Worm (Caenorhabditis elegans): ENCODE results near the gene C39B10.5.
A peak's percentile ranks its signal among the peaks of the same experiment; 100 is the strongest.

C39B10.5 gene

ce11 chrX:10433863-10434262 is 13.3 kb upstream of the C39B10.5 start:
- TF ChIP-seq Y56A3A.18 (GFP tag; IDR thresholded peaks at IDR 0.05) = no peak
- no peak for TF ChIP-seq ekl-4 (GFP tag; IDR thresholded peaks at IDR 0.05)
- peak; percentile 30 for TF ChIP-seq ceh-27 (GFP tag; optimal IDR thresholded peaks at IDR 0.05)

ce11 chrX:10435492-10435939 is 11.6 kb upstream of the C39B10.5 start:
- TF ChIP-seq attf-5 (GFP tag; optimal IDR thresholded peaks at IDR 0.05) = peak; percentile 33
- no peak for TF ChIP-seq hlh-26 (GFP tag; conservative IDR thresholded peaks at IDR 0.05)
- peak; percentile 66; the same call in 1 of the 2 replicates for TF ChIP-seq egrh-3 (GFP tag; IDR thresholded peaks at IDR 0.05)
- peak; percentile 55 for TF ChIP-seq hmg-1.2 (GFP tag; IDR thresholded peaks at IDR 0.05)
- TF ChIP-seq pbrm-1 (GFP tag; IDR thresholded peaks at IDR 0.05) = 0 out of 2 replicates have a peak, but pooled peaks have one; percentile 48
- TF ChIP-seq egl-18 (GFP tag; IDR thresholded peaks at IDR 0.05) = 0 out of 2 replicates have a peak, but pooled peaks have one; percentile 62
- TF ChIP-seq zfh-2 (GFP tag; conservative IDR thresholded peaks at IDR 0.05) = peak; percentile 98
- peak; percentile 67 for TF ChIP-seq ceh-27 (GFP tag; optimal IDR thresholded peaks at IDR 0.05)
- TF ChIP-seq D2030.7 (GFP tag; IDR thresholded peaks at IDR 0.05) = no peak
- TF ChIP-seq bed-2 (GFP tag; IDR thresholded peaks at IDR 0.05) = peak; percentile 50; the same call in 1 of the 2 replicates
- TF ChIP-seq ets-4 (GFP tag; optimal IDR thresholded peaks at IDR 0.05) = no peak
- peak; percentile 89 for TF ChIP-seq K12H6.12 (tag; optimal IDR thresholded peaks at IDR 0.05)
- no peak for TF ChIP-seq lin-54 (GFP tag; optimal IDR thresholded peaks at IDR 0.05)
- TF ChIP-seq ztf-6 (GFP tag; IDR thresholded peaks at IDR 0.05) = peak; percentile 60; the same call in 1 of the 2 replicates
- peak; percentile 64; the same call in 1 of the 2 replicates for TF ChIP-seq K11D2.4 (GFP tag; IDR thresholded peaks at IDR 0.05)
- TF ChIP-seq snpc-1.3 (tag; optimal IDR thresholded peaks at IDR 0.05; ENCODE audit: insufficient read depth) = no peak

ce11 chrX:10437421-10437820 is 9.7 kb upstream of the C39B10.5 start:
- TF ChIP-seq sptf-2 (GFP tag; optimal IDR thresholded peaks at IDR 0.05) = no peak
- TF ChIP-seq lin-26 (GFP tag; IDR thresholded peaks at IDR 0.05) = no peak

ce11 chrX:10440781-10441180 is 6.4 kb upstream of the C39B10.5 start:
- TF ChIP-seq ztf-28 (GFP tag; IDR thresholded peaks at IDR 0.05) (no peak), F37B4.10 (GFP tag; IDR thresholded peaks at IDR 0.05) (no peak)

ce11 chrX:10443836-10444235 is 3.3 kb upstream of the C39B10.5 start, which contains the start of gene C39B10.3:
Gene C39B10.3 (plus strand): TSS chrX:10444136.
- TF ChIP-seq atf-7 (tag; optimal IDR thresholded peaks at IDR 0.05) (no peak), lin-26 (GFP tag; IDR thresholded peaks at IDR 0.05) (no peak), zfh-2 (GFP tag; conservative IDR thresholded peaks at IDR 0.05) (no peak), F39B2.1 (GFP tag; IDR thresholded peaks at IDR 0.05) (no peak)

ce11 chrX:10444705-10445104 is 2.4 kb upstream of the C39B10.5 start, which contains the start of gene C39B10.4:
Gene C39B10.4 (plus strand): TSS chrX:10445005.
- TF ChIP-seq F33H1.4 (GFP tag; IDR thresholded peaks at IDR 0.05) (no peak), madf-10 (tag; optimal IDR thresholded peaks at IDR 0.05) (no peak), T07F8.4 (tag; optimal IDR thresholded peaks at IDR 0.05) (no peak), F10E7.11 (tag; optimal IDR thresholded peaks at IDR 0.05) (no peak), lin-40 (tag; optimal IDR thresholded peaks at IDR 0.05) (no peak), aptf-3 (GFP tag; IDR thresholded peaks at IDR 0.05) (no peak), ztf-3 (GFP tag; optimal IDR thresholded peaks at IDR 0.05) (no peak), Y79H2A.3 (GFP tag; conservative IDR thresholded peaks at IDR 0.05) (no peak), mes-4 (tag; optimal IDR thresholded peaks at IDR 0.05) (no peak), attf-5 (GFP tag; optimal IDR thresholded peaks at IDR 0.05) (no peak), zim-3 (tag; optimal IDR thresholded peaks at IDR 0.05) (no peak), tlf-1 (GFP tag; optimal IDR thresholded peaks at IDR 0.05) (no peak), D2030.7 (GFP tag; IDR thresholded peaks at IDR 0.05) (no peak), F52B5.7 (tag; optimal IDR thresholded peaks at IDR 0.05) (no peak)

All from whole organism, young adult.